Worm (Caenorhabditis elegans) whole organism, L4 larva: Measurements from ENCODE around the gene tsg-101.

ENCODE experiments used
- R02D3.7 ChIP-seq: fragments of 150-350 bp; sonication (generic microtip); optimal IDR thresholded peaks from 3 replicates; lab custom pipeline; 2014; ENCODE audit warnings: missing biosample characterization, missing genetic modification characterization
- aly-2 ChIP-seq: sonication (generic microtip); optimal IDR thresholded peaks from 2 replicates; lab custom pipeline; 2018; ENCODE audit warnings: missing biosample characterization, missing genetic modification characterization
- ama-1 ChIP-seq: fragments of 150-350 bp; optimal IDR thresholded peaks from 2 replicates; lab custom pipeline; 2014; ENCODE audit warnings: inconsistent platforms, mixed read lengths
- dmd-9 ChIP-seq: fragments of 200-800 bp; sonication (Bioruptor generic); IDR thresholded peaks from 2 replicates; pipeline ENCODE4 v1.3.6; 2022; ENCODE audit warnings: missing genetic modification reagents, missing genetic modification characterization, missing compliant biosample characterization
- dpl-1 ChIP-seq: fragments of 150-350 bp; optimal IDR thresholded peaks from 2 replicates; lab custom pipeline; 2014; ENCODE audit warnings: missing biosample characterization, missing genetic modification reagents, missing genetic modification characterization
- lin-39 ChIP-seq: fragments of 150-350 bp; optimal IDR thresholded peaks from 2 replicates; lab custom pipeline; 2014; ENCODE audit warnings: missing biosample characterization, missing genetic modification reagents, missing genetic modification characterization
- lir-3 ChIP-seq: sonication (generic microtip); optimal IDR thresholded peaks from 2 replicates; lab custom pipeline; 2016; ENCODE audit warnings: mild to moderate bottlenecking, missing genetic modification characterization, missing compliant biosample characterization
- lsy-2 ChIP-seq, 2 experiments: fragments of 150-350 bp in 1 of 2; sonication (generic microtip) in 1 of 2; optimal IDR thresholded peaks; 2 replicates each; lab custom pipeline; 2014 to 2017; ENCODE audit warnings: missing biosample characterization in 2 of 2, missing genetic modification characterization in 2 of 2
- nhr-11 ChIP-seq: fragments of 150-350 bp; optimal IDR thresholded peaks from 2 replicates; lab custom pipeline; 2014; ENCODE audit warnings: missing biosample characterization, missing genetic modification characterization
- nhr-28 ChIP-seq: fragments of 150-350 bp; optimal IDR thresholded peaks from 2 replicates; lab custom pipeline; 2014; ENCODE audit warnings: missing biosample characterization, missing genetic modification characterization
- snpc-4 ChIP-seq: fragments of 150-350 bp; optimal IDR thresholded peaks from 2 replicates; lab custom pipeline; 2014; ENCODE audit warnings: missing biosample characterization, missing genetic modification characterization

DNA sequence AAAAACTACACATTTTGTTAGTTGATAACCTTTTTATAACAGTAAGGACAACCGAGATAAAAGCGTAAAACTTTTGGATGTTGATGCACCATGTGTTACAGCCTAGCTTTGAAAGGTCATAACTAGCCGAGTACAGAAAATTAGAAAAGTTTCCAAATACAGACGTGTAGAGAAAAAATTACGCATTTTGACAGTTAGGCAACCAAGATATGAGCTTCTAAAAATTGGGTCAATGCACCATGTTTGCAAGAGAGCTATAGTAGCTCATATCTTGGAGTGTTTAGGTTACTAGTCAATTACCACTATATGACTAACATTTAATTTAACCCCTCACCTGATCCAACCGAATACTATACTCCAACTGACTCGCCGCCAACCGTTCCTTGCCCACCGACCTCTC, 38.6 kb upstream of the tsg-101 start:
- TF ChIP-seq lin-39 (no peak), dmd-9 (GFP tag; lab: Robert Waterston, UW) (no peak), lsy-2 (tag; optimal IDR thresholded peaks at IDR 0.05; lab: Kevin White, UChicago) (no peak), aly-2 (tag; lab: Kevin White, UChicago) (no peak), nhr-28 (tag; lab: Kevin White, UChicago) (no peak), nhr-11 (no peak), dpl-1 (GFP tag; lab: Kevin White, UChicago) (no peak), snpc-4 (tag; lab: Kevin White, UChicago) (no peak), lir-3 (no peak), ama-1 (lab: Kevin White, UChicago) (no peak), R02D3.7 (tag; lab: Kevin White, UChicago) (no peak)
